Fruit fly (Drosophila melanogaster) S2 (cell line): ENCODE measurements around the gene CG4362.

Experiments
- CG8478 ChIP-seq: fragments of >200 bp; optimal IDR thresholded peaks from 2 replicates; lab custom pipeline; 2018
- CTCF ChIP-seq, 2 experiments: fragments of >200 bp; optimal IDR thresholded peaks; 2 replicates each; lab custom pipeline; 2018

DNA sequence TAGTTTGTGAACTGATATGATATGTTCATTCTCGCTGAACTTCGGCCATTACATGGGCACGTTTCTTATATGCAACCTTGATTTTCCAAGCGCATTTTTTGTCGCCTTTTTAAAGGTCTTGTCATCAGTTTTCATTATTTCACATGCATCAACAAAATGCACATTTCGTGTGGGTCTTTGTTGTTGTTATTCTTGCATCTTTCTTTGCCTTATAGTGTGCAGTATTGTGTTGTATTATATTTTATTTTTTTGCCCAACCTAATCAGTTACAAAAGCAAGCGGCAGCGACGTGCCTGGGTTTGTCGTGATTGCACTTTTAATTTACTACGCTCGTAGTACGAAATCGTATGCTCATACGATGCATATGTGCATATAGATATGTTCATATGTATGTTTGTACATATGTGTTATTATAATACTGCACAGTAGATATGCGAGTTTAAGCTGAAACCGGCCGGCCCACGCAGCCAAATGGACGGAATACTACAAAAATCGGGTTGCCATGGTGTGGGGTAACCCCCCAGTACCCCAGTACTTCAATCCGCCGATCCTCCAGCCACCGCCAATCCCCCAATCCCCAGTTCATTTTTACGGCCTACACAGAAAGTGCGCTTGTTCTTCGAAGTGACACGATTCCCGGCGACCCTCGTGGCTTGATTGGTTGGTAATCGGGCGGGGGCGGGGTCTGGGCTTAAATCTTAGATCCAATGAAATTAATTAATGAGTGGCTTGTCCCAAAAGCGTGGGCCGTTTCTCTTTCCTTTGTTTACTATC is 32.6 kb downstream of the CG4362 start:
- TF ChIP-seq CTCF (optimal IDR thresholded peaks at IDR 0.05; lab: Kevin White, UChicago) (no peak), CG8478 (no peak)
